Worm (Caenorhabditis elegans) whole organism, L1 larva: ENCODE measurements around the gene F16F9.1.

Source experiments
- C16A3.4 ChIP-seq: fragments of 150-350 bp; optimal IDR thresholded peaks from 2 replicates; lab custom pipeline; 2014; ENCODE audit warnings: missing biosample characterization, missing genetic modification characterization
- ama-1 ChIP-seq: fragments of 150-350 bp; optimal IDR thresholded peaks from 2 replicates; lab custom pipeline; 2014
- blmp-1 ChIP-seq: fragments of 150-350 bp; optimal IDR thresholded peaks from 2 replicates; lab custom pipeline; 2014; ENCODE audit warnings: missing biosample characterization, missing genetic modification characterization
- dpl-1 ChIP-seq, 3 experiments: fragments of 150-350 bp in 2 of 3; sonication (generic microtip) in 1 of 3; optimal IDR thresholded peaks; 2 replicates each; lab custom pipeline; 2014 to 2017; ENCODE audit warnings: missing biosample characterization in 3 of 3, missing genetic modification characterization in 3 of 3, missing genetic modification reagents in 3 of 3
- egl-27 ChIP-seq, 2 experiments: fragments of 150-350 bp in 1 of 2; sonication (generic microtip); optimal IDR thresholded peaks; 3 replicates each; lab custom pipeline; 2017 to 2018; ENCODE audit warnings: missing biosample characterization in 2 of 2, missing genetic modification characterization in 2 of 2, missing genetic modification reagents in 2 of 2
- fkh-10 ChIP-seq: sonication (generic microtip); optimal IDR thresholded peaks from 2 replicates; lab custom pipeline; 2017; ENCODE audit warnings: missing biosample characterization, missing genetic modification reagents, missing genetic modification characterization
- lin-13 ChIP-seq: fragments of 150-350 bp; optimal IDR thresholded peaks from 2 replicates; lab custom pipeline; 2014; ENCODE audit warnings: missing biosample characterization, missing genetic modification reagents, missing genetic modification characterization
- lin-15B ChIP-seq: fragments of 150-350 bp; sonication (generic microtip); optimal IDR thresholded peaks from 3 replicates; lab custom pipeline; 2014; ENCODE audit warnings: missing biosample characterization, missing genetic modification characterization
- mep-1 ChIP-seq: fragments of 150-350 bp; optimal IDR thresholded peaks from 2 replicates; lab custom pipeline; 2014; ENCODE audit warnings: missing biosample characterization, missing genetic modification characterization
- nhr-11 ChIP-seq: fragments of 150-350 bp; optimal IDR thresholded peaks from 2 replicates; lab custom pipeline; 2014; ENCODE audit warnings: missing biosample characterization, missing genetic modification characterization
- sox-4 ChIP-seq: sonication (generic microtip); optimal IDR thresholded peaks from 2 replicates; lab custom pipeline; 2016; ENCODE audit warnings: missing genetic modification characterization, missing compliant biosample characterization
- zag-1 ChIP-seq: fragments of 150-350 bp; optimal IDR thresholded peaks from 2 replicates; lab custom pipeline; 2014; ENCODE audit warnings: missing biosample characterization, missing genetic modification characterization
- zip-4 ChIP-seq: fragments of 200-800 bp; sonication (Bioruptor generic); optimal IDR thresholded peaks from 2 replicates; lab custom pipeline; 2018; ENCODE audit warnings: mild to moderate bottlenecking, missing genetic modification characterization, moderate library complexity, missing compliant biosample characterization

ce11 chrX:8406815-8407214, 39.4 kb upstream of the F16F9.1 start:
- TF ChIP-seq lin-15B (tag; lab: Kevin White, UChicago) (no peak), sox-4 (tag; lab: Kevin White, UChicago) (no peak), nhr-11 (tag; lab: Kevin White, UChicago) (no peak), egl-27 (tag; optimal IDR thresholded peaks at IDR 0.05; lab: Kevin White, UChicago) (no peak), zag-1 (tag; lab: Kevin White, UChicago) (no peak), ama-1 (lab: Kevin White, UChicago) (no peak), mep-1 (tag; lab: Kevin White, UChicago) (no peak), lin-13 (GFP tag; lab: Kevin White, UChicago) (no peak), blmp-1 (no peak), dpl-1 (GFP tag; optimal IDR thresholded peaks at IDR 0.05; lab: Kevin White, UChicago) (no peak), C16A3.4 (tag; lab: Kevin White, UChicago) (no peak), zip-4 (GFP tag; lab: Kevin White, UChicago) (no peak), fkh-10 (GFP tag; lab: Kevin White, UChicago) (no peak)
